Worm (Caenorhabditis elegans) whole organism, midembryonic: Measurements from ENCODE around the gene str-244.

ENCODE experiments used
- T22C8.4 ChIP-seq: fragments of 200-800 bp; sonication (Bioruptor generic); IDR thresholded peaks from 2 replicates; pipeline ENCODE4 v1.3.6; 2022; ENCODE audit warnings: missing genetic modification characterization, missing compliant biosample characterization
- cog-1 ChIP-seq: sonication (generic microtip); optimal IDR thresholded peaks from 2 replicates; lab custom pipeline; 2016; ENCODE audit warnings: missing genetic modification characterization, missing compliant biosample characterization
- flt-1 ChIP-seq: fragments of 200-800 bp; sonication (Bioruptor generic); IDR thresholded peaks from 2 replicates; pipeline ENCODE4 v1.3.6; 2022; ENCODE audit warnings: missing genetic modification characterization, missing compliant biosample characterization
- klf-2 ChIP-seq: fragments of 200-800 bp; sonication (Bioruptor generic); conservative IDR thresholded peaks from 2 replicates; pipeline ENCODE4 v1.3.6; 2022; ENCODE audit warnings: missing genetic modification reagents, missing genetic modification characterization, missing compliant biosample characterization
- med-1 ChIP-seq: sonication (generic microtip); optimal IDR thresholded peaks from 2 replicates; lab custom pipeline; 2017; ENCODE audit warnings: missing genetic modification characterization, mild to moderate bottlenecking, missing compliant biosample characterization, antibody characterized with exemption, missing genetic modification reagents; ENCODE audit not compliant: insufficient read depth
- ref-1 ChIP-seq: fragments of 200-800 bp; sonication (Bioruptor generic); conservative IDR thresholded peaks from 2 replicates; pipeline ENCODE4 v1.3.6; 2022; ENCODE audit warnings: missing genetic modification reagents, missing genetic modification characterization, missing compliant biosample characterization
- tab-1 ChIP-seq: fragments of 200-800 bp; sonication (Bioruptor generic); IDR thresholded peaks from 2 replicates; pipeline ENCODE4 v1.3.6; 2022; ENCODE audit warnings: missing genetic modification characterization, missing compliant biosample characterization
- ztf-23 ChIP-seq: fragments of 200-800 bp; sonication (Bioruptor generic); IDR thresholded peaks from 2 replicates; pipeline ENCODE4 v1.3.6; 2022; ENCODE audit warnings: missing genetic modification reagents, missing genetic modification characterization, missing compliant biosample characterization
- ztf-29 ChIP-seq: fragments of 200-800 bp; sonication (Bioruptor generic); IDR thresholded peaks from 2 replicates; pipeline ENCODE4 v1.3.6; 2022; ENCODE audit warnings: missing genetic modification reagents, missing genetic modification characterization, missing compliant biosample characterization

The str-244 gene

DNA sequence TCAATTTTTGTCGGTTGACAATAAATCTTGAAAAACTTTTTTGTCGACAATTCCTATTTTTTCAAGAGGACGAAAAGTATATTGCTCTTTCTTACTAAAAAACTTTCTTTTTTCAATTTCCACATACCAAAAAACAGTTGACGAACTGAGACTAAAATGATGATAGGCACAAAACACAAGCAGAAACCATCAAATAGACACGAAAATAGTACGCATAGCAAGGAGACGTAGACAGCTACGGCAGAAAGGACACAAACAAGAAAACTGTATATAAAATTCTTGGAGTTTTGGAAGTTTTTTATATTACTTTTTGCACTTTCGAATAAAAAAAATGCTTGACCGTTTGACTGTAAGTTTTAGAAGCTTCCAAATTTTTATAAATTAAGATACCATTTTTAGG, 44.7 kb downstream of the str-244 start, which contains the start of gene K12D9.1:
TSS of gene K12D9.1 (plus strand) at position 301 of the 400 bp plus-strand sequence.
- TF ChIP-seq ztf-23 (GFP tag; lab: Robert Waterston, UW) (no peak), T22C8.4 (GFP tag; lab: Robert Waterston, UW) (no peak), klf-2 (no peak), ref-1 (GFP tag; lab: Robert Waterston, UW) (no peak), cog-1 (tag; lab: Kevin White, UChicago) (no peak), med-1 (GFP tag; lab: Kevin White, UChicago) (no peak)

DNA sequence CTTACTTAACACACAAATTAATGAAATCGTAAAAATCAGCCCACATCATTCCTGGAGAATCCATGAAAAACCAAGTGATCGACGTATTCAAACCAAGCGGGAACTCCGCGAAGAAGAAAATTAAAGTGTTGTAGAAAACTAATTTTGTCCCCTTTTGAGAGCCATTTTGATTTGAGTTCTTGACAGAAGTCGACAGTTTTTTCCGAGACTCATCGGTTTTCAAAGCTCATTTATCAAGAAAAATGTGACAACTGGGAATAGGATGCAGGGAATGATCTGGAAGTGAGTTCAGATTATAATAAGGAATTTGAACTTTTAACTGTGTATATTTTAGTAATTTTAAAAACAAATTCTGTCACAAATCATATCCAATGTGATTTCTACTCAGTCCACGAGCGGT, 47.5 kb downstream of the str-244 start, which contains the start of gene srw-135:
TSS of gene srw-135 (minus strand) at position 101 of the 400 bp plus-strand sequence.
- no peak for TF ChIP-seq flt-1 (GFP tag; lab: Robert Waterston, UW)
- no peak for TF ChIP-seq ref-1 (GFP tag; lab: Robert Waterston, UW)
- no peak for TF ChIP-seq ztf-29 (GFP tag; lab: Robert Waterston, UW)
- no peak for TF ChIP-seq cog-1 (tag; lab: Kevin White, UChicago)
- no peak for TF ChIP-seq med-1 (GFP tag; lab: Kevin White, UChicago)
- TF ChIP-seq klf-2, result no peak
- TF ChIP-seq ztf-23 (GFP tag; lab: Robert Waterston, UW), result no peak

DNA sequence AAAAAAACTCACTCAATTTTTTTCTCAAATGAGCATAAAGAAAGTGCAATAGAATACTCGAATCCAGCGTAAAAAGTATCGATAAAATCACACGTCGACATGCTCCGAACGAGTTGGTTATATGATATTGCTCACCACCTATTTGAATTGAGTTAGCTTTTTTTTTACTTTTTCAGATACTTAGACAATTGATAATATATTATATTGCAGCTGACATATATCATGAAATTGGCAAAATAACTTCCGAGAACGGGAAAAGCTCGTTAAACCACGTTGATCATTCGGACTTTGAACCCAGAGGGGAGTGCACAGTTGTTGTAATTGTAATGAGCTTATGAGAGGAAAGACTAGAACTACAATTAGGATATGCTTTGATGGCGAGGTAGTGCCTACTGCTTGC, 48.4 kb downstream of the str-244 start, which contains the start of gene srw-136:
TSS of gene srw-136 (minus strand) at position 101 of the 400 bp plus-strand sequence.
- TF ChIP-seq T22C8.4 (GFP tag; lab: Robert Waterston, UW) (no peak), ref-1 (GFP tag; lab: Robert Waterston, UW) (no peak), ztf-29 (GFP tag; lab: Robert Waterston, UW) (no peak), klf-2 (no peak), flt-1 (GFP tag; lab: Robert Waterston, UW) (no peak), ztf-23 (GFP tag; lab: Robert Waterston, UW) (no peak), tab-1 (no peak)
